Fruit fly (Drosophila melanogaster): Measurements from ENCODE around the gene Keap1.

Gene Keap1

dm6 chr3R:17081359-17081935 is 1.7 kb upstream of the Keap1 start:
- TF ChIP-seq CG13296 (GFP tag; optimal IDR thresholded peaks at IDR 0.05) (no peak), CG9932 (GFP tag; IDR thresholded peaks at IDR 0.05) (no peak), CG5245 (GFP tag; optimal IDR thresholded peaks at IDR 0.05) (no peak), caup (GFP tag; optimal IDR thresholded peaks at IDR 0.05; ENCODE audit: severe bottlenecking) (no peak), crc (GFP tag; optimal IDR thresholded peaks at IDR 0.05) (no peak), CoRest (tag; optimal IDR thresholded peaks at IDR 0.05) (peak; percentile 30), unpg (GFP tag; optimal IDR thresholded peaks at IDR 0.05) (no peak), CG8388 (GFP tag; optimal IDR thresholded peaks at IDR 0.05) (peak; percentile 34), her (GFP tag; optimal IDR thresholded peaks at IDR 0.05) (no peak), Dref (GFP tag; IDR thresholded peaks at IDR 0.05) (no peak), amos (GFP tag; IDR thresholded peaks at IDR 0.05; ENCODE audit: partially characterized antibody) (no peak), ems (GFP tag; optimal IDR thresholded peaks at IDR 0.05) (no peak), emc (GFP tag; optimal IDR thresholded peaks at IDR 0.05) (no peak), CG17361 (GFP tag; IDR thresholded peaks at IDR 0.05) (peak; percentile 30; the same call in 1 of the 3 replicates), CG18011 (GFP tag; optimal IDR thresholded peaks at IDR 0.05) (no peak), nerfin-2 (GFP tag; IDR thresholded peaks at IDR 0.05; ENCODE audit: partially characterized antibody) (no peak), D19A (tag; optimal IDR thresholded peaks at IDR 0.05) (peak; percentile 94), CG16863 (GFP tag; optimal IDR thresholded peaks at IDR 0.05) (no peak), Oli (tag; optimal IDR thresholded peaks at IDR 0.05) (peak; percentile 24), CG11247 (GFP tag; IDR thresholded peaks at IDR 0.05) (no peak), ase (GFP tag; IDR thresholded peaks at IDR 0.05) (no peak), Dip2 (GFP tag; IDR thresholded peaks at IDR 0.05) (no peak), esg (GFP tag; conservative IDR thresholded peaks at IDR 0.05) (no peak), CG14441 (GFP tag; IDR thresholded peaks at IDR 0.05) (no peak), Nf-YA (GFP tag; IDR thresholded peaks at IDR 0.05) (no peak), fd96Cb (tag; optimal IDR thresholded peaks at IDR 0.05) (peak; percentile 12), Drgx (GFP tag; IDR thresholded peaks at IDR 0.05) (peak; percentile 84), salm (tag; optimal IDR thresholded peaks at IDR 0.05) (peak; percentile 1), Mes4 (GFP tag; optimal IDR thresholded peaks at IDR 0.05) (no peak), phol (tag; optimal IDR thresholded peaks at IDR 0.05) (peak; percentile 34), CG3838 (GFP tag; optimal IDR thresholded peaks at IDR 0.05) (no peak), CG9437 (GFP tag; optimal IDR thresholded peaks at IDR 0.05) (peak; percentile 9), CG2116 (GFP tag; optimal IDR thresholded peaks at IDR 0.05) (no peak), Hr51 (GFP tag; optimal IDR thresholded peaks at IDR 0.05) (no peak), YL-1 (GFP tag; optimal IDR thresholded peaks at IDR 0.05) (no peak), CG2712 (tag; optimal IDR thresholded peaks at IDR 0.05) (peak; percentile 57), ap (GFP tag; IDR thresholded peaks at IDR 0.05) (no peak), ci (GFP tag; IDR thresholded peaks at IDR 0.05) (no peak), CG17802 (tag; optimal IDR thresholded peaks at IDR 0.05) (no peak), Elba2 (GFP tag; optimal IDR thresholded peaks at IDR 0.05) (no peak), peb (GFP tag; IDR thresholded peaks at IDR 0.05) (no peak), pfk (GFP tag; optimal IDR thresholded peaks at IDR 0.05) (no peak), CG4854 (GFP tag; optimal IDR thresholded peaks at IDR 0.05) (no peak), CG7839 (tag; optimal IDR thresholded peaks at IDR 0.05) (peak; percentile 28), CG8478 (optimal IDR thresholded peaks at IDR 0.05) (no peak), CG1233 (GFP tag; optimal IDR thresholded peaks at IDR 0.05) (no peak), Dbx (GFP tag; IDR thresholded peaks at IDR 0.05) (no peak), Sry-δ (GFP tag; optimal IDR thresholded peaks at IDR 0.05) (no peak), Poxn (GFP tag; IDR thresholded peaks at IDR 0.05) (no peak), CG17829 (tag; optimal IDR thresholded peaks at IDR 0.05) (peak; percentile 40), unc-4 (GFP tag; IDR thresholded peaks at IDR 0.05; ENCODE audit: partially characterized antibody) (no peak)

All from whole organism, embryonic.